Worm (Caenorhabditis elegans) whole organism, late embryonic: Measurements from ENCODE around the gene Y11D7A.10.

Source experiments
- F13H6.1 ChIP-seq: sonication (generic microtip); optimal IDR thresholded peaks from 2 replicates; lab custom pipeline; 2016; ENCODE audit warnings: missing genetic modification characterization, missing compliant biosample characterization
- ama-1 ChIP-seq: fragments of 150-350 bp; optimal IDR thresholded peaks from 2 replicates; lab custom pipeline; 2014
- ceh-31 ChIP-seq: sonication (generic microtip); optimal IDR thresholded peaks from 2 replicates; lab custom pipeline; 2016; ENCODE audit warnings: missing genetic modification characterization, missing compliant biosample characterization
- ceh-9 ChIP-seq: sonication (generic microtip); optimal IDR thresholded peaks from 2 replicates; lab custom pipeline; 2016; ENCODE audit warnings: mild to moderate bottlenecking, missing genetic modification characterization, inconsistent platforms, missing compliant biosample characterization
- hlh-15 ChIP-seq: sonication (generic microtip); optimal IDR thresholded peaks from 2 replicates; lab custom pipeline; 2016; ENCODE audit warnings: missing genetic modification characterization, missing compliant biosample characterization
- madf-2 ChIP-seq: sonication (generic microtip); optimal IDR thresholded peaks from 2 replicates; lab custom pipeline; 2017; ENCODE audit warnings: missing genetic modification characterization, missing compliant biosample characterization
- nfya-1 ChIP-seq: sonication (generic microtip); optimal IDR thresholded peaks from 2 replicates; lab custom pipeline; 2017; ENCODE audit warnings: missing genetic modification characterization, mild to moderate bottlenecking, missing compliant biosample characterization, antibody characterized with exemption, moderate library complexity
- npax-4 ChIP-seq: sonication (generic microtip); optimal IDR thresholded peaks from 2 replicates; lab custom pipeline; 2016; ENCODE audit warnings: missing genetic modification characterization, missing compliant biosample characterization
- pax-1 ChIP-seq: fragments of 150-350 bp; optimal IDR thresholded peaks from 2 replicates; lab custom pipeline; 2014; ENCODE audit warnings: missing biosample characterization, missing genetic modification characterization
- pha-4 ChIP-seq: fragments of 150-350 bp; optimal IDR thresholded peaks from 2 replicates; lab custom pipeline; 2018; ENCODE audit warnings: missing biosample characterization, missing genetic modification reagents, missing genetic modification characterization
- sdc-2 ChIP-seq: sonication (generic microtip); optimal IDR thresholded peaks from 2 replicates; lab custom pipeline; 2016; ENCODE audit warnings: missing genotype, missing genetic modification characterization, missing compliant biosample characterization
- unc-42 ChIP-seq: sonication (generic microtip); optimal IDR thresholded peaks from 2 replicates; lab custom pipeline; 2016; ENCODE audit warnings: missing genotype, missing genetic modification characterization, missing compliant biosample characterization

DNA sequence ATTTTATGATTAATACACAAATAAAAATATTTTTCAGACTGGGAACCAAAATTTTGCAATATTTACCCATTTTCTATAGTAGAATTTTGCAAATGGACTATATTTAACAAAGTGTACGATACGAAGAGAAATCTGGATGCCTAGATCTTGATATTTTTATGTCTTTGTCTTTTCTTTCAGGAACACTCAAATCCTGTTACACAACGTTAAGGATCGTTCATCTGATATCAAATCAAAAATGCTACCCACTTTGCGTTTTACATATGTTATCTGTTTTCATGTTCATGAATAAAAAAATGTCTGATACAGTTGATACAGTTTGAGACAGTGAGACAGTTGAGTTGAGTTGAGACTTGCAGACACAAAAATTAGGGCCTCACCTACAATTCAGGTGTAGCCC lies 36.7 kb upstream of the Y11D7A.10 start, which contains the start of gene F49C12.1:
- TF ChIP-seq pha-4 (no peak), sdc-2 (no peak), F13H6.1 (tag; lab: Kevin White, UChicago) (no peak), ceh-9 (tag; lab: Kevin White, UChicago) (no peak), ceh-31 (no peak), unc-42 (no peak), npax-4 (no peak), madf-2 (tag; lab: Kevin White, UChicago) (no peak), hlh-15 (tag; lab: Kevin White, UChicago) (no peak), pax-1 (no peak), nfya-1 (tag; lab: Kevin White, UChicago) (no peak), ama-1 (lab: Kevin White, UChicago) (no peak)
